Fruit fly (Drosophila melanogaster): ENCODE results near the gene CG31913.

The CG31913 gene

DNA sequence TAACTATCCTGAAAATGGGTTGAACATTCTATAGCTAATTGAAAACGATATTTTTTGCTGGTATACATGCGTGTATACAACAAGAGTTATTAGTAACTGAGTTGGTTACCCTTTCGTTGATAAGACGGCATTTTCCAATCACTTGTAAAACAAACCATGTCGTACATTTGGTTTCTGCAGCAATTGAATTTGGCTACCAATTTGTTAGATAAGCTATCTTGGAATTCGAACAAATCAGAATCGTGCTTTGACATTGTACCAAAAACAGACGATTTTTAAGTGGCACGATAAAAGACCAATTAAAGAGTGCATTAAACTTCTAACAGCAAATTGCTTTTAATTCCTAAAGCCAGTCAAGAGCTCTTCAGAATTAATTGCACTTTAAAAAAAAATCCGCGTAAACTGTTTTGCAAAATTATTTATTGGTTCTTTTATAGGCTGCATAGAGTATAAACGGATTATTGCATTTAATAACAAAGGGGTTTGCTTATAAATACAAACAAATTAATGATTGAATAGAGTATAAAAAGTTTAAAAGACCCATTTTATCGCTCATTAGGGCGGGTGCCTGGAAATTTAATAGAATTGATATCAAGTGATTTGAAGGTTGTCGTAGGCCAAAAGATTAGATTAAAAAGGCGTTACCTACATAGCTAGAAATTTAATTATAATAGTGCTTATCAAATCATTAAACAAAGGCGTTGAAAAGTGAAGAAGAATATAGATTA lies 7.1 kb downstream of the CG31913 start (continued):
- TF ChIP-seq en (GFP tag; optimal IDR thresholded peaks at IDR 0.05) (no peak), Dip3 (GFP tag; optimal IDR thresholded peaks at IDR 0.05) (no peak), ci (GFP tag; IDR thresholded peaks at IDR 0.05) (no peak), CG15479 (GFP tag; optimal IDR thresholded peaks at IDR 0.05) (no peak), Pdp1 (GFP tag; optimal IDR thresholded peaks at IDR 0.05) (no peak), CG14441 (GFP tag; IDR thresholded peaks at IDR 0.05) (no peak), lmd (GFP tag; IDR thresholded peaks at IDR 0.05) (no peak), CG18599 (GFP tag; optimal IDR thresholded peaks at IDR 0.05) (peak; percentile 23), chif (GFP tag; optimal IDR thresholded peaks at IDR 0.05) (no peak), CG9437 (GFP tag; optimal IDR thresholded peaks at IDR 0.05) (no peak), caup (GFP tag; optimal IDR thresholded peaks at IDR 0.05; ENCODE audit: severe bottlenecking) (peak; percentile 61), pho (GFP tag; optimal IDR thresholded peaks at IDR 0.05) (no peak), zen2 (GFP tag; IDR thresholded peaks at IDR 0.05; ENCODE audit: partially characterized antibody) (no peak), Hr51 (GFP tag; optimal IDR thresholded peaks at IDR 0.05) (peak in 1 of 2 experiments; percentile 7), Atf-2 (GFP tag; optimal IDR thresholded peaks at IDR 0.05) (no peak), BEAF-32 (GFP tag; optimal IDR thresholded peaks at IDR 0.05) (no peak), gcm (GFP tag; optimal IDR thresholded peaks at IDR 0.05) (no peak), kay (GFP tag; optimal IDR thresholded peaks at IDR 0.05) (no peak), CG17568 (GFP tag; optimal IDR thresholded peaks at IDR 0.05) (no peak), sd (tag; optimal IDR thresholded peaks at IDR 0.05) (peak; percentile 88), knrl (GFP tag; IDR thresholded peaks at IDR 0.05; ENCODE audit: partially characterized antibody) (no peak), vfl (GFP tag; optimal IDR thresholded peaks at IDR 0.05) (no peak), Lpt (GFP tag; optimal IDR thresholded peaks at IDR 0.05) (no peak), Sry-δ (GFP tag; optimal IDR thresholded peaks at IDR 0.05) (no peak), grn (GFP tag; optimal IDR thresholded peaks at IDR 0.05) (peak; percentile 2), Lhr (GFP tag; optimal IDR thresholded peaks at IDR 0.05) (no peak), dimm (GFP tag; IDR thresholded peaks at IDR 0.05) (no peak), Xrp1 (GFP tag; IDR thresholded peaks at IDR 0.05) (0 out of 2 replicates have a peak, but pooled peaks have one; percentile 6), MBD-R2 (GFP tag; IDR thresholded peaks at IDR 0.05) (no peak), Drgx (GFP tag; IDR thresholded peaks at IDR 0.05) (no peak), Ada2b (GFP tag; IDR thresholded peaks at IDR 0.05) (no peak), gfzf (GFP tag; optimal IDR thresholded peaks at IDR 0.05) (no peak), CTCF (GFP tag; optimal IDR thresholded peaks at IDR 0.05) (no peak), trem (tag; optimal IDR thresholded peaks at IDR 0.05) (no peak), mirr (GFP tag; optimal IDR thresholded peaks at IDR 0.05) (peak; percentile 94), Hr78 (GFP tag; optimal IDR thresholded peaks at IDR 0.05) (no peak), tup (GFP tag; optimal IDR thresholded peaks at IDR 0.05) (no peak), wdn (GFP tag; IDR thresholded peaks at IDR 0.05) (no peak), CG9609 (GFP tag; optimal IDR thresholded peaks at IDR 0.05) (no peak), HLH54F (GFP tag; optimal IDR thresholded peaks at IDR 0.05) (no peak), dmrt99B (tag; optimal IDR thresholded peaks at IDR 0.05) (no peak), sug (tag; optimal IDR thresholded peaks at IDR 0.05) (peak; percentile 27), CG31224 (GFP tag; IDR thresholded peaks at IDR 0.05) (no peak), lilli (GFP tag; optimal IDR thresholded peaks at IDR 0.05) (no peak), kni (GFP tag; optimal IDR thresholded peaks at IDR 0.05) (no peak), sens-2 (GFP tag; IDR thresholded peaks at IDR 0.05) (0 out of 2 replicates have a peak, but pooled peaks have one; percentile 34), stc (GFP tag; IDR thresholded peaks at IDR 0.05) (no peak), CG2678 (tag; optimal IDR thresholded peaks at IDR 0.05) (peak; percentile 10), Ssrp (tag; optimal IDR thresholded peaks at IDR 0.05) (no peak), D19A (tag; optimal IDR thresholded peaks at IDR 0.05) (peak; percentile 60)

Measured in whole organism, embryonic.